Worm (Caenorhabditis elegans): ENCODE results near the gene rol-3.

ce11 chrV:8269878-8270277, 31.7 kb upstream of the rol-3 start:
- TF ChIP-seq nhr-237 (tag; optimal IDR thresholded peaks at IDR 0.05) (no peak), snpc-4 (tag; optimal IDR thresholded peaks at IDR 0.05) (no peak), lin-39 (tag; optimal IDR thresholded peaks at IDR 0.05) (no peak), dmd-4 (tag; optimal IDR thresholded peaks at IDR 0.05) (no peak), aly-2 (tag; optimal IDR thresholded peaks at IDR 0.05) (no peak), ceh-82 (tag; optimal IDR thresholded peaks at IDR 0.05) (no peak)

All from whole organism, L2 larva.